Worm (Caenorhabditis elegans) whole organism, L2 larva: ENCODE results near the gene F32A5.8.

Experiments
- R02D3.7 ChIP-seq: fragments of 150-350 bp; optimal IDR thresholded peaks from 2 replicates; lab custom pipeline; 2014; ENCODE audit warnings: missing biosample characterization, missing genetic modification characterization
- Y55F3AM.14 ChIP-seq: fragments of 200-800 bp; sonication (Bioruptor generic); optimal IDR thresholded peaks from 2 replicates; lab custom pipeline; 2018; ENCODE audit warnings: mild to moderate bottlenecking, missing genetic modification characterization, missing compliant biosample characterization
- ama-1 ChIP-seq: fragments of 150-350 bp; optimal IDR thresholded peaks from 2 replicates; lab custom pipeline; 2018; ENCODE audit warnings: inconsistent platforms
- blmp-1 ChIP-seq: sonication (generic microtip); optimal IDR thresholded peaks from 2 replicates; lab custom pipeline; 2017; ENCODE audit warnings: missing genetic modification characterization, mild to moderate bottlenecking, missing compliant biosample characterization, antibody characterized with exemption, moderate library complexity; ENCODE audit not compliant: insufficient read depth
- ceh-82 ChIP-seq: fragments of 150-350 bp; optimal IDR thresholded peaks from 2 replicates; lab custom pipeline; 2014; ENCODE audit warnings: missing biosample characterization, missing genetic modification characterization
- elt-1 ChIP-seq: fragments of 150-350 bp; optimal IDR thresholded peaks from 2 replicates; lab custom pipeline; 2014; ENCODE audit warnings: missing biosample characterization, missing genetic modification characterization
- elt-3 ChIP-seq: sonication (generic microtip); optimal IDR thresholded peaks from 2 replicates; lab custom pipeline; 2017; ENCODE audit warnings: missing biosample characterization, missing genetic modification characterization
- fos-1 ChIP-seq: fragments of 150-350 bp; optimal IDR thresholded peaks from 2 replicates; lab custom pipeline; 2014; ENCODE audit warnings: missing biosample characterization, missing genetic modification characterization
- lin-13 ChIP-seq: fragments of 150-350 bp; optimal IDR thresholded peaks from 2 replicates; lab custom pipeline; 2014; ENCODE audit warnings: missing biosample characterization, missing genetic modification reagents, missing genetic modification characterization
- snpc-4 ChIP-seq: fragments of 150-350 bp; optimal IDR thresholded peaks from 2 replicates; lab custom pipeline; 2014; ENCODE audit warnings: missing biosample characterization, missing genetic modification characterization
- unc-39 ChIP-seq: fragments of 150-350 bp; optimal IDR thresholded peaks from 2 replicates; lab custom pipeline; 2014; ENCODE audit warnings: missing biosample characterization, missing genetic modification characterization
- unc-62 ChIP-seq: fragments of 150-350 bp; optimal IDR thresholded peaks from 2 replicates; lab custom pipeline; 2014; ENCODE audit warnings: missing biosample characterization, missing genetic modification reagents, missing genetic modification characterization
- zag-1 ChIP-seq: fragments of 150-350 bp; optimal IDR thresholded peaks from 2 replicates; lab custom pipeline; 2014; ENCODE audit warnings: missing biosample characterization, missing genetic modification characterization

DNA sequence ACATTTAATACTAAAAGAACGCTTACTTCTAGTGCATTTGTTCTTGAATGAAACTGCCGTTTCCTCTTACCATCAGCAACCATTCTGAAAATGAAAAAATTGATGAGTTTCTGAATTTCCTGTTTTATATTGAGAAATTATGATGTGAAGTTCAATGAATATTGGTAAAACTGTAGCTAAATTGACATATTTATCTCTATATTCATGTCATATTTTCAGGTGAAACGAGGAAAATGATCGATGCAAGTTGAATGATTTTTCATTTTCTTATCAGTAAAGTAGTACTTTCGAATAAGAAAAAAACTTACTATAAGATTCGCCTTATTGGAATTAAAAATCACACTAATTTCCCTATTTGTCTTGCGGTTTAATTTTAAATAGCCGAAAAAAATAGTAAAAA, 45.7 kb upstream of the F32A5.8 start, which contains the start of gene E04F6.15:
- TF ChIP-seq snpc-4 (tag; lab: Kevin White, UChicago): no peak
- no peak for TF ChIP-seq elt-1 (tag; lab: Kevin White, UChicago)
- no peak for TF ChIP-seq blmp-1 (tag; lab: Kevin White, UChicago)
- TF ChIP-seq Y55F3AM.14: no peak
- no peak for TF ChIP-seq unc-39 (tag; lab: Kevin White, UChicago)
- TF ChIP-seq ceh-82: no peak
- TF ChIP-seq fos-1 (tag; lab: Kevin White, UChicago): no peak
- no peak for TF ChIP-seq elt-3
- TF ChIP-seq ama-1 (lab: Kevin White, UChicago): no peak
- TF ChIP-seq lin-13: no peak
- no peak for TF ChIP-seq zag-1 (tag; lab: Kevin White, UChicago)
- no peak for TF ChIP-seq unc-62 (GFP tag; lab: Kevin White, UChicago)
- no peak for TF ChIP-seq R02D3.7 (tag; lab: Kevin White, UChicago)
